Worm (Caenorhabditis elegans) whole organism, L3 larva: ENCODE data around the gene C18G1.8.

Experiments used
- egl-27 ChIP-seq: sonication (generic microtip); optimal IDR thresholded peaks from 4 replicates; lab custom pipeline; 2017; ENCODE audit warnings: missing biosample characterization, missing genetic modification reagents, missing genetic modification characterization
- nhr-28 ChIP-seq: fragments of 150-350 bp; optimal IDR thresholded peaks from 2 replicates; lab custom pipeline; 2014; ENCODE audit warnings: missing biosample characterization, missing genetic modification characterization

DNA sequence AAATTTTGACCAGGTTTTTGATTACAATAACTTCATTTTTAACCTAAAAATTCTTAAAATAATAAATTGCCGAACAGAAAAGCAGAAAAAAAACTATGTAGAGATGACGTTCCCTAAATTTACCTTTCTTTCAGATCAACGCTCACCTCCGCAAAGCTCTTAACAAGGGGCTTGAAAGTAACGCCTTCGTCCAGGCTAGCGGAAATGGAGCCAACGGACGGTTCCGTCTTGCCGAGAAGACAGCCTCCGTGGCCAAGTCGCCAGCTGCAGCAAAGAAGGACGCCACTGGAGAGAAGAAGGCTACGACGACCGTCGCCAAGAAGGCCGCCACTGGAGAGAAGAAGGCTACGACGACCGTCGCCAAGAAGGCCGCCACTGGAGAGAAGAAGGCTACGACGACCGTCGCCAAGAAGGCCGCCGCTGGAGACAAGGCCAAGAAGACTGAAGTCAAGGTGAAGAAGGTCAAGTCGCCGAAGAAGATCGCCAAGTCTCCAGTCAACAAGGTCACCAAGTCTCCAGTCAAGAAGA, 11.7 kb downstream of the C18G1.8 start:
- TF ChIP-seq egl-27 (tag; lab: Kevin White, UChicago) (no peak), nhr-28 (tag; lab: Kevin White, UChicago) (no peak)
